Fruit fly (Drosophila melanogaster) whole organism: ENCODE measurements around the gene bab2.

ENCODE experiments used
- CG8478 ChIP-seq: fragments of >200 bp; optimal IDR thresholded peaks from 2 replicates; lab custom pipeline; 2018; ENCODE audit warnings: inconsistent platforms
- Dll ChIP-seq: fragments of >200 bp; optimal IDR thresholded peaks from 2 replicates; lab custom pipeline; 2017
- EcR ChIP-seq, 2 experiments: fragments of >200 bp; optimal IDR thresholded peaks; 2 replicates each; lab custom pipeline; 2017; ENCODE audit warnings: missing biosample characterization in 2 of 2, missing genetic modification characterization in 2 of 2, missing genetic modification reagents in 2 of 2
- pan ChIP-seq: fragments of >200 bp; optimal IDR thresholded peaks from 2 replicates; lab custom pipeline; 2017
- psq ChIP-seq: fragments of >200 bp; optimal IDR thresholded peaks from 2 replicates; lab custom pipeline; 2017
- usp ChIP-seq: fragments of >200 bp; optimal IDR thresholded peaks from 2 replicates; lab custom pipeline; 2017; ENCODE audit warnings: missing biosample characterization, missing genetic modification characterization, mixed read lengths

bab2 gene

DNA sequence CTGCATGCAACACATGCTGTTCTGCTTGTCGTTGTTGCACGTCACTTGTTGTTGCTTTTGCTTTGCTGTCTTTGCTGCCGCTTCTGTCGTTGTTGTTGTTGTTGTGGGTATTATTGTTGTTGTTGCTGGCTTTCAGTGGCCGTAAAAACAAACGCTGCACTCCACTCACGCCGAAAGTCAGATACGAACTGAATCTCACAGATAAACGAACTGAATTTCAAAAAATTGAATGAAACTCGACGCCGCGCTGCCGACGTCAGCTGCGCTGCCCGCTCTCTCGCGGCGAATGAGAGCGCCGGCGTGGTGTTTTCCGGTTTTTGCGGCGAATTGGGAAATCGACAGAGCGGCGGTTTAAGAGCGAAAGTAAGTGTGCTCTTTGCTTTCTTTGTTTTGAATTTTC, at the start of gene bab2:
bab2 (minus strand) TSS at position 192 of the 400 bp plus-strand sequence.
- TF ChIP-seq Dll (peak; percentile 47), usp (GFP tag; lab: Kevin White, UChicago) (no peak)

DNA sequence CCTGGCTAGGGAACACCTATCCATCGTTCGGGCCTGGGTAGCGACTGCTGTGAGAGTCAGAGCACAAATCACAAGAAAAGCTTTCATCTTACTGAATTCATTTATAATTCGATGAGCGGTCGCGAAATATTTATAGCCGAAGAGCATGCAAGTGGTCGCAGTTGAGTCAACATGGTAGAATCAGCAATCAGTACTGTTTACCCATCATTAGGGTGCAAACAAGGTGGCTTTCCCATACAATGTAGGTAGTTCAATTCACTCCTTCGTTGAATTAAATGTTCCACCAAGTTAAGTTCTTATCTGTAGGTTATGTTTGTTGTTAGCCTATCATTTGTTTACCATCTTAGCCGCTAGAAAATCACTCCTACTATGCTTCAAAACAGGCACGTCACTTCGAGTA, 41.5 kb upstream of the bab2 start, which contains the start of gene LysP:
LysP (minus strand) TSS at position 101 of the 400 bp plus-strand sequence.
- TF ChIP-seq psq (lab: Kevin White, UChicago) (no peak), usp (GFP tag; lab: Kevin White, UChicago) (no peak), EcR (GFP tag; optimal IDR thresholded peaks at IDR 0.05; lab: Kevin White, UChicago) (no peak)

DNA sequence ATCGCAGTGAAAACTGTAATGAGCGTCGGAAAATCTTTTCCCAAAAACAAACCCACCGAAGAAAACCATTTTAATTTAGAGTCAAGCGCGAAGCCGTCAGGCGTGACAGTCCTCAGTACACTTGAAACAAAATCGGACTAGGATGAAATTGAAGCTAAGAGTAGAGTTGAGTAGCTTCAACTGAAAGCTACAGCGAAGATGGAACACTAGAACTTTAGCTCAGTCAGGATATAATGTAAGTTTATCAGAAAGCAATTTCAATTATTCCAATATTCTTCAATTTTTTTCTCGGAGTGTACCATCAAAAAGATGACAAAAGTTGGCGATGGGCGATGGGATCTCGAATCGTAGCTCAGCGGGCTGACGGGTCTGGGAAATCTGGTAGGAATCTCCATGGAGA, 39.4 kb upstream of the bab2 start:
- TF ChIP-seq psq (lab: Kevin White, UChicago) (no peak), EcR (GFP tag; optimal IDR thresholded peaks at IDR 0.05; lab: Kevin White, UChicago) (no peak), pan (lab: Kevin White, UChicago) (no peak), CG8478 (lab: Kevin White, UChicago) (no peak)

DNA sequence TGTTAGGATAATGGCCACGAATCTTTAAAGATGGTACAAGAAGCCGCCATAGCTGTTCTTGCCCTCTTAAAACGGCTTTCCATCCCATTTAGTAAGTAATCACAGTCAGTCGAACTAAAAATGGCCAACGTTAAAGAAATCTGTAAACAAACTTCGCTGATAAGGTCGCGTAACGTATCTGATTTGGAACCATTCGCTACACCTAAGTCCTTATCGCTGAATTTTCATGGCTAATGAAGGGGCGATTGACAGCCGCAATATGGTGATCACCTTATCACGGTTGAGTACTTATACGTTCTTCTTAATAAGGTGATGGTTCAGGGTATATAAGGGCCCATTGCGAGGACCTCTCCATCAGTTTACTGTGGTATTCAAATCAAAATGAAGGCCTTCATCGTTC, 35.5 kb upstream of the bab2 start, which contains the start of gene LysE:
LysE (plus strand) TSS at position 257 of the 400 bp plus-strand sequence.
- TF ChIP-seq usp (GFP tag; lab: Kevin White, UChicago), result no peak
- no peak for TF ChIP-seq Dll
- no peak for TF ChIP-seq EcR (GFP tag; optimal IDR thresholded peaks at IDR 0.05; lab: Kevin White, UChicago)
- no peak for TF ChIP-seq CG8478 (lab: Kevin White, UChicago)
- no peak for TF ChIP-seq psq (lab: Kevin White, UChicago)
- TF ChIP-seq pan (lab: Kevin White, UChicago), result no peak

DNA sequence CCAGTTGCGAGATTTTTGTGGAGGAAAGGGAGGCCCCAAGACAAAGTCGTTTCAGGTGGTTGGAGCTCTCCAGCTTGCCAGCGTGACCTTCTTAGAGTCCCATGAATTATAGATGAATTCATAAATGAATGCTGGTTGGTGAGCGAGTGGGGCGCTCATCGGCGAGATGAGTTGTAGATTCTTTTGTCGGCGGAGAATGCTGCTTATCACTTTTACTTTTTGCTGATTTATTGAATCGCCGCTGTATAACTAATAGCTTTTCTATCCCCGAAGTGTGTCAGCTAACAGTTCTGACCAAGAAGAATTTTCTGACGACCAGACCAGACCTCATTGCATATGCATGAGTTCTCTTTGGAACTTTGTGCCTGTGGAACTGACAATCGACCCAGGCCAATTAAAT, 35.0 kb upstream of the bab2 start:
- TF ChIP-seq Dll (no peak), psq (lab: Kevin White, UChicago) (no peak), CG8478 (lab: Kevin White, UChicago) (no peak), EcR (GFP tag; optimal IDR thresholded peaks at IDR 0.05; lab: Kevin White, UChicago) (no peak), pan (lab: Kevin White, UChicago) (no peak), usp (GFP tag; lab: Kevin White, UChicago) (no peak)

DNA sequence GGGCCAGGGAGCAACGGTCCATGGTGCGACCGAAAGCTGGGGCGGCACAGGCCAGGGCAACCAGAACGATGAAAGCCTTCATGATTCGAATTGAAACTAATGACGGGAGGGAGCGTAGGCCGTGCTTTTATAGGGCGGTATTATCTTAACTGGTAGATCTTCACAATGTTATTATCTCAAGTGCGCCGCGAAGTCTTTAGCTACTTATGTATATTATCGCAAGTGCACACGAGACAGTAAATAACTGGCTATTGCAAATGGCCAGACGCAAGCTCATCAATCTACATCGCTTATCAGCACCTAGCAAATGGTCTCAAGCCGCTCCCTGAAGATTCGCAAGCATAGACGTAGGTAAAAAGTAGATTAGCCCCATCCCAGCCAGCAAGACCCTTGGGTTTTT, 34.0 kb upstream of the bab2 start, which contains the start of gene LysD:
LysD (minus strand) TSS at position 101 of the 400 bp plus-strand sequence.
- TF ChIP-seq Dll, result no peak
- TF ChIP-seq EcR (GFP tag; optimal IDR thresholded peaks at IDR 0.05; lab: Kevin White, UChicago), result no peak
- no peak for TF ChIP-seq CG8478 (lab: Kevin White, UChicago)
- no peak for TF ChIP-seq pan (lab: Kevin White, UChicago)
- TF ChIP-seq psq (lab: Kevin White, UChicago), result no peak
- TF ChIP-seq usp (GFP tag; lab: Kevin White, UChicago), result no peak

DNA sequence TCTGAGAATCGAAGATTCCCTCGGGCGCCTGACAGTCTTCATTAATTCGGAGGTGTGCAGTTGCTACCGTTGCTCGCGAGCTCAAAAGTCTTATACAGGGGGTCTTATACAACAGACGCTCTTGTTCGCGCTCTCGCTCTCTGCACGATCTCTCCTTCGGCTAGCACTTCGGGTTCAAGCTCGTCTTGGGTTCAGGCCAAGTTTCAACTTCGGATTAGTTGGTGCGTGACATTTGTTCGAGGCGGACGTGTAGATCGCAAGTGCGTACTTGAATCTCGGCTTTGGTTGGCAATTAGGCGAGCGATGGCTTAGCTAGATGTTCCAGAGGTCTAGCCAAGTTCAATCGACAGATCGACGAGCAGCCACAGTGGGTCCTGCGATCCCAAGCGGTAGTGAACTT, 31.1 kb upstream of the bab2 start:
- TF ChIP-seq Dll (no peak), CG8478 (lab: Kevin White, UChicago) (no peak), pan (lab: Kevin White, UChicago) (no peak), usp (GFP tag; lab: Kevin White, UChicago) (no peak), psq (lab: Kevin White, UChicago) (no peak), EcR (GFP tag; optimal IDR thresholded peaks at IDR 0.05; lab: Kevin White, UChicago) (no peak)

DNA sequence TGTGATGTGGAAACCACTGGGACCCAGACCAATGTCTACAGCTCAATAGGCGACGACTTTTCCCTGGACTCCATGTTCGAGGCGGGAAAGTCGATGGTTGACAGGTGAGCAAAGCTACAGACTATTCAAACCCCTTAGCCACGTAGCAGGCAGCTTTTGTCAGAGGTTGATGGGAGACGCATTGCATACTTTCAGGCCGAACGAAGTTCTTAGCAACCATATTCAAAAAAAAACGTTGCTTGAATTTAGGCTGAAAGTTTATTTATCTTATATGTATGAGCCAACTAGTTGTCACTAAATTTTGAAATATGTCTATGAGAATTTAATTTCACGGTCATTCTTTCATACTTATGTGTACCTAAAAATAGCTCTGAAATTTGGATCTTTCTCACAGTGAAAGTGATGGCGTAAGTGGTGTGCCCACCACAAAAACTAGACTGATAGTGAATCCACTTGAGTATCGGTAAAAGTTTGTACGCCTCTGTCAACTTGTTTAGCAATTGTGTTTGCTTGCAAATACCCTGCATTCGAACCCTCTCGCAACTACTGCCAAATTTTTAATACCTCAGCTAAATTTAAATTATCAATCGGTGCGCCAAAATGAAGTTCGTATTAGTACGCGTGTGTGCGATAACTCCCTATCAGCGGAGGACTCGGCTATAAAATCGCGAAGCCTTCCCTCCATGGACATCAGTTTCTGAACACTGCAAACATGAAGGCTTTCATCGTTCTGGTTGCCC, 29.8 kb upstream of the bab2 start, which contains the start of gene LysB:
LysB (plus strand) TSS at position 690 of the 740 bp plus-strand sequence.
- TF ChIP-seq pan (lab: Kevin White, UChicago), result no peak
- no peak for TF ChIP-seq psq (lab: Kevin White, UChicago)
- TF ChIP-seq CG8478 (lab: Kevin White, UChicago), result no peak
- TF ChIP-seq usp (GFP tag; lab: Kevin White, UChicago), result no peak
- no peak for TF ChIP-seq EcR (GFP tag; optimal IDR thresholded peaks at IDR 0.05; lab: Kevin White, UChicago)
- TF ChIP-seq Dll, result no peak

DNA sequence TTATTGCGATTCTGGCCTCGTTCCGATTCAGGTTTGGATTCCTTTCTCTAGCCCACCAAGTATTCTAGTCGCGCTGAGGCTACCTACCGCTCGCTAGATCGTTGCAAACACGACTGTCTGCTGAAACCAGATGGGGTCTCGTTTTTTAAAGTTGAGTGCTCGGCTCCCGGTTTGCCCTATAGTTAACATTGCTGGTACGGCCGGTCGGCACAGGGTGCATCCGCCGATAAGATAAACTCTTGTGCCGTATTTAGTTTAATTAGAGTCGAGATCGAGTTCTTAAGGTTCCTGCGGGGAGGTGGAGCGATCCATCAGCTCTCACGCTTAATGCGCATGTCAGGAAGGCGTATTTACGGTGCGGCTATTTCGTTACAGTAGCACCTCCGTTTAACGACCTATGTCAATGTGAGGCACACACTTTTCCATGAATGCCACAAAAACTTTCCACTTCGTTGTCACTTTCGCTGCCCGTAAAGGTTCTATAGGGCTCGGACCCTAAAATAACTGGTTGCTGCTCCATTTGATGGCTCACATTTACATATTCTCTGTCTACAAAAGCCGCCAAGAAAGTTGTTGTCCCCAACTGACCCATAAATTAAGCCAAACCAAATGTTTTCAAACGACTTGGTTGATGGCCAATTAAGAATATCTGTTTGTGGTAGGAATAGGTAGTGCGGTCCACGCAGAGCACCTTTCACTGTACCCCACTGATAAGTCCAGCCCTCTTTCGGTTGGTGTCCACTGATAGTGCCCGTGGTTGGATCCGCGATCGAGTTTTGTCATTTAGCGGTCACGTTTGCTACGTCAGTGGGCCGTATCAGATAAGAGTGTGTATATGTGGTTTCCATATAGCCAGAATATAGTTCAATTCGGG, 27.8 kb upstream of the bab2 start, which contains the start of gene CG9119:
CG9119 (minus strand) TSS at position 122 of the 874 bp plus-strand sequence.
- no peak for TF ChIP-seq EcR (GFP tag; optimal IDR thresholded peaks at IDR 0.05; lab: Kevin White, UChicago)
- TF ChIP-seq Dll, result no peak
- no peak for TF ChIP-seq psq (lab: Kevin White, UChicago)

DNA sequence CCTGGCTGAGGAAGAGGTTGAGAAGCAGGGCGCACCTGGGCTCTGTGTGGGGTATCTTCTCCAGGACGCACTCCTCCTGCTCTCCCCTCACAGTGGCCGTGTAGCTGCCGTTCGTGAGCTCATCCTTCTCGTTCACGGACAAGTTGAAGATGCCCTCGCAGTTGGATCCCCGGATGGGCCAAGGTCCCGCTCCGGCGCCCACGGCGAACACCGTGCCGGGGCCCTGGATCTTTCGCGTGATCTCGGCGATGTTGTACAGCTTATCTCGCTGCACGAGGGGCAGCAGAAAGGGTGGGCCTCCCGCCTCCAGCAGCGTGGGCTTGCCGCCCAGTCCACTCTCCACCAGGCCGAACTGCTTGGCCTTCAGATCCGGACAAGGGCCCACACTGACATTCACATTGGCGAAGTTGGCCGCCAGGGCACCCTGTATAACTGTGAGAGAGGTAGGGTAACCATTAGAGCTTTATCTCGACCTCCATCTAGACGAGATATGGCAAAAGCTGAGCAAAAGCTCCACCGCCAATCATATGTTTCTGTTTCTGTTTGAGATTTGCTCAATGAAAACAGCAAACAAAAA, 26.9 kb upstream of the bab2 start:
- TF ChIP-seq CG8478 (lab: Kevin White, UChicago) (no peak), usp (GFP tag; lab: Kevin White, UChicago) (no peak), EcR (GFP tag; optimal IDR thresholded peaks at IDR 0.05; lab: Kevin White, UChicago) (no peak), pan (lab: Kevin White, UChicago) (no peak), Dll (no peak), psq (lab: Kevin White, UChicago) (no peak)

DNA sequence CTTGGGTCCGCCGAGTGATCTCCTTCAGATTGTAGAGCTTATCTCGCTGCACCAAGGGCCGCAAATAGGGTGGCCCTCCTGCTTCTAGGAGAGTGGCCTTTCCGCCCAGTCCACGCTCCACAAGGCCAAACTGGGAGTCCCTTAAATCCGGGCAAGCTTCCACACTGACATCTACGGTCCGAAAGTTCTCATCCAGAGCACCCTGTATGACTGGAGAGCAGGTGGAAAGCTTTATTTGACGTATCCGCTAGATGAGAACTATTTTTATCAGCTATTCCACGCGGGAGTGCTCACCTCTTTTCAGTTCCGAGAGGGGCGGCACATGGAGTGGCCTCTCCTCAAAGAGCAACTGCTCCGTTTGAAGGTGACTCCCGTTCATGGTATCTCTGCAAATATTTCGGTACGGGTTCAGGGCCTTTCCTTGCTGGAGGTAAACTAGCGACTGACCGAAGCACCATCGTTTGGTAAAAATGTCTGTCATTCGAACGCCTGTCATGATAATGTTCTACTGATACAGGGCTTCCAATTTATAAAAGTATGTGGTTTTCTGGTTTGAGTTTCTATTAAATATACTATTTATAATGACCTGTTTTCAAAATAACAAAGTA, 25.6 kb upstream of the bab2 start, which contains the start of gene meep:
meep (minus strand) TSS at position 449 of the 608 bp plus-strand sequence.
- TF ChIP-seq Dll, result no peak
- TF ChIP-seq CG8478 (lab: Kevin White, UChicago), result no peak
- TF ChIP-seq EcR (GFP tag; optimal IDR thresholded peaks at IDR 0.05; lab: Kevin White, UChicago), result no peak
- TF ChIP-seq pan (lab: Kevin White, UChicago), result no peak
- no peak for TF ChIP-seq psq (lab: Kevin White, UChicago)
- no peak for TF ChIP-seq usp (GFP tag; lab: Kevin White, UChicago)
